Worm (Caenorhabditis elegans): ENCODE results near the gene srx-23.

- TF ChIP-seq pes-1 (GFP tag; IDR thresholded peaks at IDR 0.05): no peak
- TF ChIP-seq F13C5.2 (tag; optimal IDR thresholded peaks at IDR 0.05): no peak
- TF ChIP-seq sea-1 (GFP tag; conservative IDR thresholded peaks at IDR 0.05): no peak
- no peak for TF ChIP-seq tbx-11 (GFP tag; IDR thresholded peaks at IDR 0.05)
- no peak for TF ChIP-seq ama-1 (optimal IDR thresholded peaks at IDR 0.05)
- TF ChIP-seq B0310.2 (tag; optimal IDR thresholded peaks at IDR 0.05): no peak
- no peak for TF ChIP-seq ceh-13 (GFP tag; optimal IDR thresholded peaks at IDR 0.05)
- TF ChIP-seq scrt-1 (GFP tag; IDR thresholded peaks at IDR 0.05): no peak
- no peak for TF ChIP-seq hnd-1 (tag; optimal IDR thresholded peaks at IDR 0.05)
- no peak for TF ChIP-seq tbx-37 (GFP tag; conservative IDR thresholded peaks at IDR 0.05)
- TF ChIP-seq aly-1 (tag; optimal IDR thresholded peaks at IDR 0.05): no peak
- TF ChIP-seq hmbx-1 (tag; optimal IDR thresholded peaks at IDR 0.05): no peak
These were observed 6.0 kb upstream of the srx-23 start for ce11 chrV:676090-676489.
